Fruit fly (Drosophila melanogaster) whole organism, embryonic: ENCODE data around the gene CG15638.

Source experiments
- Aef1 ChIP-seq: fragments of 200-800 bp; sonication (Bioruptor generic); IDR thresholded peaks from 3 replicates; pipeline ENCODE4 v1.3.6; 2022; ENCODE audit warnings: missing biosample characterization, missing genetic modification characterization
- Atf-2 ChIP-seq: fragments of 200-800 bp; sonication (Bioruptor generic); optimal IDR thresholded peaks from 2 replicates; lab custom pipeline; 2016; ENCODE audit warnings: missing biosample characterization, missing genetic modification characterization
- Atf6 ChIP-seq: fragments of 200-800 bp; sonication (Bioruptor generic); IDR thresholded peaks from 2 replicates; pipeline ENCODE4 v1.3.6; 2022; ENCODE audit warnings: missing biosample characterization, missing genetic modification characterization
- CG1024 ChIP-seq: fragments of 200-800 bp; sonication (Bioruptor generic); IDR thresholded peaks from 2 replicates; pipeline ENCODE4 v1.3.6; 2022; ENCODE audit warnings: missing biosample characterization, missing genetic modification characterization
- CG10274 ChIP-seq: fragments of 200-800 bp; sonication (Bioruptor generic); optimal IDR thresholded peaks from 3 replicates; lab custom pipeline; 2017; ENCODE audit warnings: missing biosample characterization, mild to moderate bottlenecking, missing genetic modification characterization
- CG10462 ChIP-seq: fragments of 200-800 bp; sonication (Bioruptor generic); optimal IDR thresholded peaks from 2 replicates; lab custom pipeline; 2016; ENCODE audit warnings: missing biosample characterization, missing genetic modification characterization
- CG11695 ChIP-seq: fragments of 200-800 bp; sonication (Bioruptor generic); IDR thresholded peaks from 3 replicates; pipeline ENCODE4 v1.3.6; 2022; ENCODE audit warnings: missing biosample characterization, missing genetic modification characterization
- CG12391 ChIP-seq: fragments of 200-800 bp; sonication (Bioruptor generic); optimal IDR thresholded peaks from 3 replicates; lab custom pipeline; 2018; ENCODE audit warnings: missing biosample characterization, mild to moderate bottlenecking, missing genetic modification characterization, moderate library complexity
- CG14860 ChIP-seq: fragments of 200-800 bp; sonication (Bioruptor generic); IDR thresholded peaks from 3 replicates; pipeline ENCODE4 v1.3.6; 2022; ENCODE audit warnings: missing biosample characterization, missing genetic modification characterization; ENCODE audit not compliant: partially characterized antibody
- CG1529 ChIP-seq: fragments of 200-800 bp; sonication (Bioruptor generic); optimal IDR thresholded peaks from 3 replicates; lab custom pipeline; 2018; ENCODE audit warnings: missing biosample characterization, missing genetic modification characterization
- CG17829 ChIP-seq: fragments of 200-800 bp; optimal IDR thresholded peaks from 2 replicates; lab custom pipeline; 2019; ENCODE audit warnings: missing biosample characterization, mild to moderate bottlenecking, missing genetic modification characterization, moderate library complexity
- CG1792 ChIP-seq: fragments of 200-800 bp; sonication (Bioruptor generic); optimal IDR thresholded peaks from 2 replicates; lab custom pipeline; 2016; ENCODE audit warnings: missing biosample characterization, missing genetic modification characterization
- CG2889 ChIP-seq: fragments of 200-800 bp; sonication (Bioruptor generic); IDR thresholded peaks from 3 replicates; pipeline ENCODE4 v1.3.6; 2022; ENCODE audit warnings: missing biosample characterization, missing genetic modification characterization
- CG4617 ChIP-seq: fragments of 200-800 bp; sonication (Bioruptor generic); optimal IDR thresholded peaks from 3 replicates; lab custom pipeline; 2016; ENCODE audit warnings: missing biosample characterization, missing genetic modification characterization, borderline replicate concordance
- CG4730 ChIP-seq: fragments of 200-800 bp; sonication (Bioruptor generic); IDR thresholded peaks from 2 replicates; pipeline ENCODE4 v1.3.6; 2022; ENCODE audit warnings: missing biosample characterization, missing genetic modification characterization
- CG8359 ChIP-seq: fragments of 200-800 bp; sonication (Bioruptor generic); optimal IDR thresholded peaks from 2 replicates; lab custom pipeline; 2017; ENCODE audit warnings: missing biosample characterization, mild to moderate bottlenecking, missing genetic modification characterization, borderline replicate concordance
- Camta ChIP-seq: fragments of 200-800 bp; sonication (Bioruptor generic); optimal IDR thresholded peaks from 2 replicates; lab custom pipeline; 2016; ENCODE audit warnings: missing biosample characterization, missing genetic modification characterization
- Dfd ChIP-seq, 2 experiments: fragments of >200 bp; optimal IDR thresholded peaks; 2 replicates each; lab custom pipeline; 2017; ENCODE audit warnings: missing biosample characterization in 2 of 2, missing genetic modification characterization in 2 of 2
- Ets65A ChIP-seq: fragments of 200-800 bp; sonication (Bioruptor generic); peaks from one replicate; lab custom pipeline; 2016; ENCODE audit warnings: missing biosample characterization, missing genetic modification characterization
- Gug ChIP-seq: fragments of 200-800 bp; sonication (Bioruptor generic); IDR thresholded peaks from 4 replicates; pipeline ENCODE4 v1.3.6; 2022; ENCODE audit warnings: missing biosample characterization, missing genetic modification characterization
- MTF-1 ChIP-seq: fragments of 200-800 bp; sonication (Bioruptor generic); optimal IDR thresholded peaks from 2 replicates; lab custom pipeline; 2018; ENCODE audit warnings: missing biosample characterization, mild to moderate bottlenecking, missing genetic modification characterization, borderline replicate concordance
- Mrtf ChIP-seq: fragments of 200-800 bp; sonication (Bioruptor generic); IDR thresholded peaks from 3 replicates; pipeline ENCODE4 v1.3.6; 2022; ENCODE audit warnings: missing biosample characterization, missing genetic modification characterization
- Rfx ChIP-seq: fragments of 200-800 bp; sonication (Bioruptor generic); IDR thresholded peaks from 2 replicates; pipeline ENCODE4 v1.3.6; 2022; ENCODE audit warnings: missing biosample characterization, missing genetic modification characterization
- Scr ChIP-seq: fragments of 200-800 bp; sonication (Bioruptor generic); IDR thresholded peaks from 2 replicates; pipeline ENCODE4 v1.3.6; 2022; ENCODE audit warnings: missing biosample characterization, missing genetic modification characterization; ENCODE audit not compliant: partially characterized antibody
- Sin3A ChIP-seq: fragments of >200 bp; optimal IDR thresholded peaks from 2 replicates; lab custom pipeline; 2018
- Six4 ChIP-seq: fragments of 200-800 bp; sonication (Bioruptor generic); optimal IDR thresholded peaks from 2 replicates; lab custom pipeline; 2016; ENCODE audit warnings: missing biosample characterization, missing genetic modification characterization
- Sox102F ChIP-seq: fragments of 200-800 bp; sonication (Bioruptor generic); optimal IDR thresholded peaks from 2 replicates; lab custom pipeline; 2018; ENCODE audit warnings: missing biosample characterization, mild to moderate bottlenecking, missing genetic modification characterization, moderate library complexity
- Vsx1 ChIP-seq: fragments of 200-800 bp; sonication (Bioruptor generic); optimal IDR thresholded peaks from 2 replicates; lab custom pipeline; 2017; ENCODE audit warnings: missing biosample characterization, mild to moderate bottlenecking, missing genetic modification characterization, missing genetic modification reagents
- abd-A ChIP-seq: fragments of 200-800 bp; sonication (Bioruptor generic); optimal IDR thresholded peaks from 3 replicates; lab custom pipeline; 2019; ENCODE audit warnings: missing biosample characterization, mild to moderate bottlenecking, missing genetic modification characterization, moderate library complexity
- al ChIP-seq: fragments of 200-800 bp; sonication (Bioruptor generic); IDR thresholded peaks from 2 replicates; pipeline ENCODE4 v1.3.6; 2022; ENCODE audit warnings: missing biosample characterization, missing genetic modification characterization
- ase ChIP-seq: fragments of 200-800 bp; sonication (Bioruptor generic); IDR thresholded peaks from 3 replicates; pipeline ENCODE4 v1.3.6; 2022; ENCODE audit warnings: missing biosample characterization, missing genetic modification characterization
- bbx ChIP-seq: fragments of 200-800 bp; sonication (Bioruptor generic); IDR thresholded peaks from 2 replicates; pipeline ENCODE4 v1.3.6; 2022; ENCODE audit warnings: missing biosample characterization, missing genetic modification characterization; ENCODE audit not compliant: partially characterized antibody
- caup ChIP-seq: fragments of 200-800 bp; sonication (Bioruptor generic); optimal IDR thresholded peaks from 3 replicates; lab custom pipeline; 2017; ENCODE audit warnings: missing biosample characterization, mild to moderate bottlenecking, missing genetic modification characterization, moderate library complexity; ENCODE audit not compliant: severe bottlenecking
- dpn ChIP-seq, 2 experiments: fragments of 200-800 bp; sonication (Bioruptor generic); optimal IDR thresholded peaks; 3 replicates each; lab custom pipeline; 2016; ENCODE audit warnings: missing biosample characterization in 2 of 2, missing genetic modification characterization in 2 of 2
- en ChIP-seq: fragments of 200-800 bp; sonication (Bioruptor generic); optimal IDR thresholded peaks from 2 replicates; lab custom pipeline; 2016; ENCODE audit warnings: missing biosample characterization, missing genetic modification characterization
- gfzf ChIP-seq: fragments of 200-800 bp; sonication (Bioruptor generic); optimal IDR thresholded peaks from 2 replicates; lab custom pipeline; 2016; ENCODE audit warnings: missing biosample characterization, mild to moderate bottlenecking, missing genetic modification characterization, moderate library complexity
- hbn ChIP-seq: fragments of 200-800 bp; sonication (Bioruptor generic); IDR thresholded peaks from 2 replicates; pipeline ENCODE4 v1.3.6; 2022; ENCODE audit warnings: missing biosample characterization, missing genetic modification characterization; ENCODE audit not compliant: partially characterized antibody
- jigr1 ChIP-seq: fragments of 200-800 bp; sonication (Bioruptor generic); IDR thresholded peaks from 3 replicates; pipeline ENCODE4 v1.3.6; 2022; ENCODE audit warnings: missing biosample characterization, missing genetic modification characterization
- jing ChIP-seq: fragments of 200-800 bp; sonication (Bioruptor generic); optimal IDR thresholded peaks from 2 replicates; lab custom pipeline; 2018; ENCODE audit warnings: missing biosample characterization, mild to moderate bottlenecking, missing genetic modification characterization
- ken ChIP-seq: fragments of 200-800 bp; sonication (Bioruptor generic); IDR thresholded peaks from 3 replicates; pipeline ENCODE4 v1.3.6; 2022; ENCODE audit warnings: missing biosample characterization, missing genetic modification characterization
- nmo ChIP-seq: fragments of 200-800 bp; sonication (Bioruptor generic); optimal IDR thresholded peaks from 2 replicates; lab custom pipeline; 2018; ENCODE audit warnings: missing biosample characterization, mild to moderate bottlenecking, missing genetic modification characterization, moderate library complexity
- pan ChIP-seq, 4 experiments: fragments of >200 bp in 3 of 4; fragments of 200-800 bp in 1 of 4; sonication (Bioruptor generic) in 1 of 4; optimal IDR thresholded peaks in 3 of 4; IDR thresholded peaks in 1 of 4; 2 replicates each; pipeline versions ENCODE4 v1.3.6 to Lab custom; 2017 to 2022; ENCODE audit warnings: missing biosample characterization in 2 of 4, missing genetic modification characterization in 2 of 4, mixed read lengths in 1 of 4
- phol ChIP-seq: fragments of 200-800 bp; sonication (Bioruptor generic); optimal IDR thresholded peaks from 3 replicates; lab custom pipeline; 2018; ENCODE audit warnings: missing biosample characterization, mild to moderate bottlenecking, missing genetic modification characterization, moderate library complexity
- pzg ChIP-seq: fragments of 200-800 bp; sonication (Bioruptor generic); optimal IDR thresholded peaks from 3 replicates; lab custom pipeline; 2018; ENCODE audit warnings: missing biosample characterization, mild to moderate bottlenecking, missing genetic modification characterization, moderate library complexity
- salm ChIP-seq: fragments of 200-800 bp; sonication (Bioruptor generic); optimal IDR thresholded peaks from 2 replicates; lab custom pipeline; 2018; ENCODE audit warnings: missing biosample characterization, mild to moderate bottlenecking, missing genetic modification characterization
- slp2 ChIP-seq: fragments of 200-800 bp; sonication (Bioruptor generic); optimal IDR thresholded peaks from 2 replicates; lab custom pipeline; 2016; ENCODE audit warnings: missing biosample characterization, missing genetic modification characterization
- tio ChIP-seq: fragments of 200-800 bp; sonication (Bioruptor generic); optimal IDR thresholded peaks from 2 replicates; lab custom pipeline; 2017; ENCODE audit warnings: missing biosample characterization, missing genetic modification characterization, inconsistent platforms
- wdn ChIP-seq: fragments of 200-800 bp; sonication (Bioruptor generic); IDR thresholded peaks from 2 replicates; pipeline ENCODE4 v1.3.6; 2022; ENCODE audit warnings: missing biosample characterization, missing genetic modification characterization

Gene CG15638

dm6 chr2L:13547738-13548726 lies 12.5 kb upstream of the CG15638 start (continued):
- TF ChIP-seq Camta (GFP tag; lab: Kevin White, UChicago) (peak; percentile 38), Vsx1 (no peak), CG12391 (tag; lab: Kevin White, UChicago) (peak; percentile 45), CG14860 (GFP tag; lab: Robert Waterston, UW) (no peak), CG11695 (peak; percentile 41; the same call in 1 of the 3 replicates), CG10462 (peak; percentile 10), CG4730 (GFP tag; lab: Robert Waterston, UW) (no peak), hbn (GFP tag; lab: Robert Waterston, UW) (no peak), jigr1 (GFP tag; lab: Robert Waterston, UW) (no peak), CG8359 (GFP tag; lab: Kevin White, UChicago) (no peak), Sin3A (lab: Kevin White, UChicago) (no peak), jing (GFP tag; lab: Kevin White, UChicago) (peak; percentile 15), wdn (GFP tag; lab: Robert Waterston, UW) (no peak), CG2889 (GFP tag; lab: Robert Waterston, UW) (no peak), Scr (GFP tag; lab: Robert Waterston, UW) (no peak), slp2 (GFP tag; lab: Kevin White, UChicago) (peak; percentile 1), ken (no peak; the same call in 2 of the 3 replicates), abd-A (tag; lab: Kevin White, UChicago) (peak; percentile 92), Sox102F (peak; percentile 24), MTF-1 (GFP tag; lab: Kevin White, UChicago) (no peak), Six4 (GFP tag; lab: Kevin White, UChicago) (peak; percentile 35), pan (optimal IDR thresholded peaks at IDR 0.05; lab: Kevin White, UChicago) (no peak), pan (GFP tag; optimal IDR thresholded peaks at IDR 0.05 in 1 of 2, IDR thresholded peaks at IDR 0.05 in 1 of 2) (no peak), CG17829 (tag; lab: Kevin White, UChicago) (peak; percentile 12), pzg (no peak), Ets65A (GFP tag; lab: Kevin White, UChicago) (peak; percentile 79), Atf6 (no peak), CG10274 (GFP tag; lab: Kevin White, UChicago) (no peak), tio (peak; percentile 45), bbx (GFP tag; lab: Robert Waterston, UW) (0 out of 2 replicates have a peak, but pooled peaks have one; percentile 38), en (GFP tag; lab: Kevin White, UChicago) (no peak), salm (tag; lab: Kevin White, UChicago) (no peak), caup (peak; percentile 63), CG1529 (no peak), Aef1 (GFP tag; lab: Robert Waterston, UW) (peak; percentile 7; the same call in 1 of the 3 replicates), phol (tag; lab: Kevin White, UChicago) (peak; percentile 49), nmo (GFP tag; lab: Kevin White, UChicago) (peak; percentile 55), Dfd (GFP tag; optimal IDR thresholded peaks at IDR 0.05; lab: Kevin White, UChicago) (peak in 1 of 2 experiments; percentile 72), dpn (GFP tag; optimal IDR thresholded peaks at IDR 0.05; lab: Kevin White, UChicago) (peak; percentile 36 to 58), al (GFP tag; lab: Robert Waterston, UW) (no peak), Mrtf (GFP tag; lab: Robert Waterston, UW) (no peak), CG1024 (GFP tag; lab: Robert Waterston, UW) (no peak), gfzf (GFP tag; lab: Kevin White, UChicago) (no peak), Rfx (GFP tag; lab: Robert Waterston, UW) (peak; percentile 81), Atf-2 (GFP tag; lab: Kevin White, UChicago) (peak; percentile 39), CG1792 (GFP tag; lab: Kevin White, UChicago) (peak; percentile 23), ase (no peak), Gug (GFP tag; lab: Robert Waterston, UW) (0 out of 4 replicates have a peak, but pooled peaks have one; percentile 47), CG4617 (no peak)
